Worm (Caenorhabditis elegans): ENCODE measurements around the gene immt-1.

The immt-1 gene

DNA sequence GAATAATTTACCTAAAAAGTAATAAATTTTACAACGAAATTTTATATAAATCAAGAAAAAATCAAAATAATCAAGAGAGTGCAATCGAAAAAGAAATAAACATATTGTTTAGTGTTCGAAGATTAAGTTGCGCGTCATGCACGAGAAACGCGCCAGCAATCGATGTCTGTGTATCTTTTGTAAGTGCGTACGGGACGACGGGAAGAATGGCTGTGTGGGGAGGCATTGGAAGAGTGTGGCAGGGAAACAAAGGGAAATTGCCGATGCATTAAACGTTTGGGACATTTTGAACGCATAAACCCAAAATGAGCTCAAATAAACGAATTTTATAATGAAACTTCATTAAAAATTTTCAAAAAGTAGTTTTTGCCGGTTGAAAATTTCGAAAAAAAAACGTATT is at the start of gene immt-1:
Gene immt-1 (minus strand): TSS at position 11 of the 400 bp plus-strand sequence.
- TF ChIP-seq unc-62 (GFP tag; optimal IDR thresholded peaks at IDR 0.05 in 1 of 2): peak in 1 of 2 experiments; percentile 62
- no peak for TF ChIP-seq unc-62 (tag; optimal IDR thresholded peaks at IDR 0.05)
- no peak for TF ChIP-seq ztf-11 (tag; optimal IDR thresholded peaks at IDR 0.05)
- TF ChIP-seq nhr-41 (GFP tag; IDR thresholded peaks at IDR 0.05): no peak
- peak; percentile 99 for TF ChIP-seq aha-1 (tag)
- TF ChIP-seq hlh-30 (tag; optimal IDR thresholded peaks at IDR 0.05; ENCODE audit: insufficient read depth): peak; percentile 65
- TF ChIP-seq nhr-77 (tag; optimal IDR thresholded peaks at IDR 0.05): peak; percentile 49
- no peak for TF ChIP-seq sdz-12 (GFP tag; optimal IDR thresholded peaks at IDR 0.05)
- TF ChIP-seq ama-1 (optimal IDR thresholded peaks at IDR 0.05): no peak
- no peak for TF ChIP-seq F49E8.2 (tag; optimal IDR thresholded peaks at IDR 0.05; ENCODE audit: borderline replicate concordance)
- no peak for TF ChIP-seq F44E2.7 (GFP tag; IDR thresholded peaks at IDR 0.05)
- no peak for TF ChIP-seq tag-97 (GFP tag; IDR thresholded peaks at IDR 0.05)
- TF ChIP-seq egl-27 (tag; optimal IDR thresholded peaks at IDR 0.05): no peak
- TF ChIP-seq fos-1 (tag; optimal IDR thresholded peaks at IDR 0.05): no peak
- no peak for TF ChIP-seq dmd-8 (GFP tag; IDR thresholded peaks at IDR 0.05)
- TF ChIP-seq ceh-44 (GFP tag; IDR thresholded peaks at IDR 0.05): no peak
- peak; percentile 68; the same call in 1 of the 2 replicates for TF ChIP-seq dmd-6 (GFP tag; IDR thresholded peaks at IDR 0.05)
- TF ChIP-seq D1046.2 (GFP tag; IDR thresholded peaks at IDR 0.05): no peak
- TF ChIP-seq egl-43 (GFP tag; IDR thresholded peaks at IDR 0.05): no peak
- TF ChIP-seq php-3 (GFP tag; IDR thresholded peaks at IDR 0.05): no peak
- no peak for TF ChIP-seq lin-15B (tag; optimal IDR thresholded peaks at IDR 0.05)
- TF ChIP-seq duxl-1 (tag; optimal IDR thresholded peaks at IDR 0.05; ENCODE audit: poor library complexity): peak; percentile 52
- peak; percentile 31 for TF ChIP-seq spr-1 (tag; optimal IDR thresholded peaks at IDR 0.05)
- TF ChIP-seq mes-2 (tag; optimal IDR thresholded peaks at IDR 0.05; ENCODE audit: poor library complexity, severe bottlenecking): peak; percentile 89
- TF ChIP-seq rbr-2 (tag; optimal IDR thresholded peaks at IDR 0.05): peak; percentile 80
- TF ChIP-seq lin-38 (GFP tag; IDR thresholded peaks at IDR 0.05): no peak; the same call in 1 of the 2 replicates
- TF ChIP-seq pqm-1 (tag; optimal IDR thresholded peaks at IDR 0.05): peak; percentile 68
- no peak for TF ChIP-seq nhr-25 (tag; optimal IDR thresholded peaks at IDR 0.05; ENCODE audit: borderline replicate concordance, insufficient read depth)
- TF ChIP-seq lir-3 (tag; optimal IDR thresholded peaks at IDR 0.05): no peak
- no peak for TF ChIP-seq gei-8 (GFP tag; optimal IDR thresholded peaks at IDR 0.05)
- TF ChIP-seq skn-1 (tag; optimal IDR thresholded peaks at IDR 0.05): no peak
- no peak for TF ChIP-seq lim-7 (GFP tag; IDR thresholded peaks at IDR 0.05)
- no peak for TF ChIP-seq ceh-32 (tag; optimal IDR thresholded peaks at IDR 0.05; ENCODE audit: poor library complexity)
- no peak for TF ChIP-seq Y5F2A.4 (GFP tag; optimal IDR thresholded peaks at IDR 0.05)
- TF ChIP-seq zfp-2 (tag; optimal IDR thresholded peaks at IDR 0.05): no peak
- peak; percentile 92 for TF ChIP-seq mep-1 (tag; optimal IDR thresholded peaks at IDR 0.05)
- TF ChIP-seq mxl-2 (GFP tag; conservative IDR thresholded peaks at IDR 0.05): no peak
- no peak for TF ChIP-seq zag-1 (tag; optimal IDR thresholded peaks at IDR 0.05)
- peak; percentile 82 for TF ChIP-seq nhr-28 (tag; optimal IDR thresholded peaks at IDR 0.05)
- no peak for TF ChIP-seq unc-39 (tag; optimal IDR thresholded peaks at IDR 0.05)
- no peak for TF ChIP-seq snpc-1.2 (GFP tag; IDR thresholded peaks at IDR 0.05)
- no peak for TF ChIP-seq ZK546.5 (tag; optimal IDR thresholded peaks at IDR 0.05)
- TF ChIP-seq daf-8 (GFP tag; IDR thresholded peaks at IDR 0.05): no peak
- TF ChIP-seq madf-9 (GFP tag; conservative IDR thresholded peaks at IDR 0.05): peak; percentile 37; the same call in 1 of the 2 replicates
- TF ChIP-seq ceh-82 (tag; optimal IDR thresholded peaks at IDR 0.05): no peak
- TF ChIP-seq vab-7 (GFP tag; IDR thresholded peaks at IDR 0.05): no peak
- no peak for TF ChIP-seq ZK337.2 (GFP tag; IDR thresholded peaks at IDR 0.05)
- TF ChIP-seq nhr-42 (GFP tag; IDR thresholded peaks at IDR 0.05): no peak
- peak in 1 of 2 experiments; percentile 67 for TF ChIP-seq hif-1 (tag; optimal IDR thresholded peaks at IDR 0.05)
- no peak for TF ChIP-seq R02D3.7 (tag; optimal IDR thresholded peaks at IDR 0.05)
- TF ChIP-seq lin-1 (GFP tag; IDR thresholded peaks at IDR 0.05): no peak
- no peak for TF ChIP-seq Y75B8A.6 (GFP tag; IDR thresholded peaks at IDR 0.05)

Measured in whole organism, L4 larva.